Fruit fly (Drosophila melanogaster) whole organism, embryonic: Measurements from ENCODE around the gene CG44837.

Experiments
- BEAF-32 ChIP-seq: fragments of 200-800 bp; sonication (Bioruptor generic); optimal IDR thresholded peaks from 3 replicates; lab custom pipeline; 2017; ENCODE audit warnings: missing biosample characterization, missing genetic modification characterization, mild to moderate bottlenecking, moderate library complexity, missing genetic modification reagents
- Bgb ChIP-seq: fragments of 200-800 bp; sonication (Bioruptor generic); IDR thresholded peaks from 2 replicates; pipeline ENCODE4 v1.3.6; 2022; ENCODE audit warnings: missing biosample characterization, missing genetic modification characterization; ENCODE audit not compliant: partially characterized antibody
- CG10321 ChIP-seq: fragments of 200-800 bp; sonication (Bioruptor generic); IDR thresholded peaks from 2 replicates; pipeline ENCODE4 v1.3.6; 2022; ENCODE audit warnings: missing biosample characterization, missing genetic modification characterization
- CG10959 ChIP-seq: fragments of 200-800 bp; sonication (Bioruptor generic); IDR thresholded peaks from 2 replicates; pipeline ENCODE4 v1.3.6; 2022; ENCODE audit warnings: missing biosample characterization, missing genetic modification characterization
- CG11504 ChIP-seq: fragments of 200-800 bp; sonication (Bioruptor generic); optimal IDR thresholded peaks from 3 replicates; lab custom pipeline; 2019; ENCODE audit warnings: missing biosample characterization, mild to moderate bottlenecking, missing genetic modification characterization, moderate library complexity
- CG12071 ChIP-seq: fragments of 200-800 bp; sonication (Bioruptor generic); optimal IDR thresholded peaks from 3 replicates; lab custom pipeline; 2018; ENCODE audit warnings: missing biosample characterization, mild to moderate bottlenecking, missing genetic modification characterization
- CG13287 ChIP-seq: fragments of 200-800 bp; sonication (Bioruptor generic); IDR thresholded peaks from 2 replicates; pipeline ENCODE4 v1.3.6; 2022; ENCODE audit warnings: missing biosample characterization, missing genetic modification characterization; ENCODE audit not compliant: partially characterized antibody
- CG17186 ChIP-seq: fragments of 200-800 bp; sonication (Bioruptor generic); optimal IDR thresholded peaks from 3 replicates; lab custom pipeline; 2017; ENCODE audit warnings: missing biosample characterization, missing genetic modification reagents, missing genetic modification characterization
- CG2116 ChIP-seq: fragments of 200-800 bp; sonication (Bioruptor generic); optimal IDR thresholded peaks from 3 replicates; lab custom pipeline; 2018; ENCODE audit warnings: missing biosample characterization, mild to moderate bottlenecking, missing genetic modification characterization
- CG2129 ChIP-seq: fragments of 200-800 bp; sonication (Bioruptor generic); IDR thresholded peaks from 2 replicates; pipeline ENCODE4 v1.3.6; 2022; ENCODE audit warnings: missing biosample characterization, missing genetic modification characterization; ENCODE audit not compliant: partially characterized antibody
- CG3995 ChIP-seq: fragments of 200-800 bp; sonication (Bioruptor generic); optimal IDR thresholded peaks from 3 replicates; lab custom pipeline; 2016; ENCODE audit warnings: missing biosample characterization, missing genetic modification characterization
- CG43689 ChIP-seq: fragments of 200-800 bp; sonication (Bioruptor generic); IDR thresholded peaks from 2 replicates; pipeline ENCODE4 v1.3.6; 2022; ENCODE audit warnings: missing biosample characterization, missing genetic modification characterization
- CG4617 ChIP-seq: fragments of 200-800 bp; sonication (Bioruptor generic); optimal IDR thresholded peaks from 3 replicates; lab custom pipeline; 2016; ENCODE audit warnings: missing biosample characterization, missing genetic modification characterization, borderline replicate concordance
- CG6791 ChIP-seq: fragments of 200-800 bp; sonication (Bioruptor generic); IDR thresholded peaks from 3 replicates; pipeline ENCODE4 v1.3.6; 2022; ENCODE audit warnings: missing biosample characterization, missing genetic modification characterization; ENCODE audit not compliant: partially characterized antibody
- CG7928 ChIP-seq: fragments of 200-800 bp; sonication (Bioruptor generic); optimal IDR thresholded peaks from 2 replicates; lab custom pipeline; 2017; ENCODE audit warnings: missing biosample characterization, mild to moderate bottlenecking, missing genetic modification characterization
- CG9797 ChIP-seq: fragments of 200-800 bp; sonication (Bioruptor generic); optimal IDR thresholded peaks from 3 replicates; lab custom pipeline; 2018; ENCODE audit warnings: missing biosample characterization, mild to moderate bottlenecking, missing genetic modification characterization
- Doc2 ChIP-seq: fragments of 200-800 bp; sonication (Bioruptor generic); IDR thresholded peaks from 2 replicates; pipeline ENCODE4 v1.3.6; 2022; ENCODE audit warnings: missing biosample characterization, missing genetic modification characterization
- E2f2 ChIP-seq: fragments of 200-800 bp; sonication (Bioruptor generic); IDR thresholded peaks from 2 replicates; pipeline ENCODE4 v1.3.6; 2022; ENCODE audit warnings: missing biosample characterization, missing genetic modification characterization
- Elba2 ChIP-seq: fragments of 200-800 bp; sonication (Bioruptor generic); optimal IDR thresholded peaks from 3 replicates; lab custom pipeline; 2016; ENCODE audit warnings: missing biosample characterization, missing genetic modification characterization
- Ets97D ChIP-seq: fragments of 200-800 bp; sonication (Bioruptor generic); optimal IDR thresholded peaks from 3 replicates; lab custom pipeline; 2016; ENCODE audit warnings: missing biosample characterization, missing genetic modification characterization
- MESR4 ChIP-seq: fragments of 200-800 bp; sonication (Bioruptor generic); optimal IDR thresholded peaks from 2 replicates; lab custom pipeline; 2018; ENCODE audit warnings: missing biosample characterization, mild to moderate bottlenecking, missing genetic modification characterization, moderate library complexity
- Myb ChIP-seq: fragments of 200-800 bp; sonication (Bioruptor generic); optimal IDR thresholded peaks from 2 replicates; lab custom pipeline; 2016; ENCODE audit warnings: missing biosample characterization, missing genetic modification characterization
- Opbp ChIP-seq: fragments of 200-800 bp; sonication (Bioruptor generic); IDR thresholded peaks from 3 replicates; pipeline ENCODE4 v1.3.6; 2022; ENCODE audit warnings: missing biosample characterization, missing genetic modification characterization; ENCODE audit not compliant: partially characterized antibody
- Rx ChIP-seq: fragments of 200-800 bp; sonication (Bioruptor generic); IDR thresholded peaks from 2 replicates; pipeline ENCODE4 v1.3.6; 2022; ENCODE audit warnings: missing biosample characterization, missing genetic modification characterization
- Scr ChIP-seq: fragments of 200-800 bp; sonication (Bioruptor generic); IDR thresholded peaks from 2 replicates; pipeline ENCODE4 v1.3.6; 2022; ENCODE audit warnings: missing biosample characterization, missing genetic modification characterization; ENCODE audit not compliant: partially characterized antibody
- Sin3A ChIP-seq: fragments of >200 bp; optimal IDR thresholded peaks from 2 replicates; lab custom pipeline; 2018
- Sry-δ ChIP-seq: fragments of 200-800 bp; sonication (Bioruptor generic); optimal IDR thresholded peaks from 2 replicates; lab custom pipeline; 2016; ENCODE audit warnings: missing biosample characterization, missing genetic modification characterization
- TFAM ChIP-seq: fragments of 200-800 bp; sonication (Bioruptor generic); optimal IDR thresholded peaks from 2 replicates; lab custom pipeline; 2017; ENCODE audit warnings: missing biosample characterization, missing genetic modification characterization, inconsistent platforms
- Xbp1 ChIP-seq: fragments of 200-800 bp; sonication (Bioruptor generic); optimal IDR thresholded peaks from 3 replicates; lab custom pipeline; 2016; ENCODE audit warnings: missing biosample characterization, mild to moderate bottlenecking, missing genetic modification characterization
- ac ChIP-seq: fragments of 200-800 bp; sonication (Bioruptor generic); optimal IDR thresholded peaks from 3 replicates; lab custom pipeline; 2017; ENCODE audit warnings: missing biosample characterization, mild to moderate bottlenecking, missing genetic modification characterization
- ato ChIP-seq: fragments of 200-800 bp; sonication (Bioruptor generic); IDR thresholded peaks from 2 replicates; pipeline ENCODE4 v1.3.6; 2022; ENCODE audit warnings: missing biosample characterization, missing genetic modification characterization; ENCODE audit not compliant: partially characterized antibody
- bcd ChIP-seq: fragments of 200-800 bp; sonication (Bioruptor generic); optimal IDR thresholded peaks from 2 replicates; lab custom pipeline; 2017; ENCODE audit warnings: missing biosample characterization, mild to moderate bottlenecking, missing genetic modification characterization
- eve ChIP-seq, 2 experiments: fragments of >200 bp; optimal IDR thresholded peaks; 2 replicates each; lab custom pipeline; 2017; ENCODE audit warnings: missing biosample characterization in 2 of 2, missing genetic modification characterization in 2 of 2
- inv ChIP-seq: fragments of 200-800 bp; sonication (Bioruptor generic); IDR thresholded peaks from 2 replicates; pipeline ENCODE4 v1.3.6; 2022; ENCODE audit warnings: missing biosample characterization, missing genetic modification characterization; ENCODE audit not compliant: partially characterized antibody
- kay ChIP-seq: fragments of 200-800 bp; sonication (Bioruptor generic); optimal IDR thresholded peaks from 2 replicates; lab custom pipeline; 2016; ENCODE audit warnings: missing biosample characterization, missing genetic modification characterization
- mld ChIP-seq: fragments of 200-800 bp; sonication (Bioruptor generic); IDR thresholded peaks from 3 replicates; pipeline ENCODE4 v1.3.6; 2022; ENCODE audit warnings: missing biosample characterization, missing genetic modification characterization; ENCODE audit not compliant: partially characterized antibody
- phol ChIP-seq: fragments of 200-800 bp; sonication (Bioruptor generic); optimal IDR thresholded peaks from 3 replicates; lab custom pipeline; 2018; ENCODE audit warnings: missing biosample characterization, mild to moderate bottlenecking, missing genetic modification characterization, moderate library complexity
- sens-2 ChIP-seq: fragments of 200-800 bp; sonication (Bioruptor generic); IDR thresholded peaks from 2 replicates; pipeline ENCODE4 v1.3.6; 2022; ENCODE audit warnings: missing biosample characterization, missing genetic modification characterization
- seq ChIP-seq: fragments of 200-800 bp; sonication (Bioruptor generic); IDR thresholded peaks from 2 replicates; pipeline ENCODE4 v1.3.6; 2022; ENCODE audit warnings: missing biosample characterization, missing genetic modification characterization
- sim ChIP-seq: fragments of 200-800 bp; sonication (Bioruptor generic); IDR thresholded peaks from 2 replicates; pipeline ENCODE4 v1.3.6; 2022; ENCODE audit warnings: missing biosample characterization, missing genetic modification characterization
- unc-4 ChIP-seq: fragments of 200-800 bp; sonication (Bioruptor generic); IDR thresholded peaks from 2 replicates; pipeline ENCODE4 v1.3.6; 2022; ENCODE audit warnings: missing biosample characterization, missing genetic modification characterization; ENCODE audit not compliant: partially characterized antibody
- wek ChIP-seq: fragments of 200-800 bp; sonication (Bioruptor generic); optimal IDR thresholded peaks from 3 replicates; lab custom pipeline; 2018; ENCODE audit warnings: missing biosample characterization, mild to moderate bottlenecking, missing genetic modification characterization, moderate library complexity
- zen ChIP-seq: fragments of 200-800 bp; sonication (Bioruptor generic); optimal IDR thresholded peaks from 3 replicates; lab custom pipeline; 2018; ENCODE audit warnings: missing biosample characterization, mild to moderate bottlenecking, missing genetic modification characterization, moderate library complexity

The CG44837 gene

dm6 chr3L:11819639-11820456 is 118.8 kb downstream of the CG44837 start (continued):
- no peak for TF ChIP-seq eve (GFP tag; optimal IDR thresholded peaks at IDR 0.05; lab: Kevin White, UChicago)
- TF ChIP-seq seq (GFP tag; lab: Robert Waterston, UW): no peak
- TF ChIP-seq CG10321 (GFP tag; lab: Robert Waterston, UW): 0 out of 2 replicates have a peak, but pooled peaks have one; percentile 22
- TF ChIP-seq CG17186 (GFP tag; lab: Kevin White, UChicago): no peak

DNA sequence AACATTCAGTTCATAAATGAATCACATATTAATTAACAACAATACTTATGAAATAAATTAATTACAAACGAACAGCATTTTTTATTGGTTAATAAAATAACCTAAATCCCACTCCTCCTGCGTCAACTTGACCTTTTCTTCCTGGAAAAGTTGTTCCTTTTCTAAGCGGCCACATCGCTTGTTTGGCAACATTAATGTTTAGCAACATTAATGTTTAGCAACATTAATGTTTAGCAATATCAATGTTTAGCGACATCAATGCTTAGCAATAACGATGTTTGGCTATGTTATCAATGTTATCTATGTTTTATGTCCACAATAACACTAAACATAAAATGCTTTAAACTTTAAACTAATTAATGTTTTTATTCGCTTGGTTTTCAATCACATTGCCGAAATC is 122.0 kb downstream of the CG44837 start:
- peak; percentile 99 for TF ChIP-seq CG11504
- no peak for TF ChIP-seq CG43689 (GFP tag; lab: Robert Waterston, UW)

- peak; percentile 31 for TF ChIP-seq Xbp1 (GFP tag; lab: Kevin White, UChicago)
- TF ChIP-seq Rx: no peak
- no peak for TF ChIP-seq TFAM (GFP tag; lab: Kevin White, UChicago)
- TF ChIP-seq Bgb (GFP tag; lab: Robert Waterston, UW): peak; percentile 95
- peak; percentile 86 for TF ChIP-seq mld (GFP tag; lab: Robert Waterston, UW)
- TF ChIP-seq ato (GFP tag; lab: Robert Waterston, UW): peak; percentile 91
- peak; percentile 98 for TF ChIP-seq CG13287 (GFP tag; lab: Robert Waterston, UW)
- no peak for TF ChIP-seq CG12071 (GFP tag; lab: Kevin White, UChicago)
- peak; percentile 98 for TF ChIP-seq CG3995 (GFP tag; lab: Kevin White, UChicago)
- peak; percentile 34 for TF ChIP-seq Ets97D (GFP tag; lab: Kevin White, UChicago)
- no peak for TF ChIP-seq wek (GFP tag; lab: Kevin White, UChicago)
- peak; percentile 22 for TF ChIP-seq CG4617 (GFP tag; lab: Kevin White, UChicago)
- peak; percentile 90 for TF ChIP-seq Scr
- TF ChIP-seq Sin3A (lab: Kevin White, UChicago): peak; percentile 8
- peak; percentile 92 for TF ChIP-seq Opbp (GFP tag; lab: Robert Waterston, UW)
- TF ChIP-seq inv: peak; percentile 79
- TF ChIP-seq E2f2 (GFP tag; lab: Robert Waterston, UW): peak; percentile 98
- TF ChIP-seq CG9797: peak; percentile 4
- no peak for TF ChIP-seq CG7928 (GFP tag; lab: Kevin White, UChicago)
- peak; percentile 22 for TF ChIP-seq zen
- TF ChIP-seq Myb (GFP tag; lab: Kevin White, UChicago): peak; percentile 78
- no peak for TF ChIP-seq ac
- peak; percentile 45 for TF ChIP-seq CG17186 (GFP tag; lab: Kevin White, UChicago)
- no peak for TF ChIP-seq sens-2 (GFP tag; lab: Robert Waterston, UW)
- TF ChIP-seq unc-4 (GFP tag; lab: Robert Waterston, UW): peak; percentile 92
- no peak for TF ChIP-seq sim
- no peak for TF ChIP-seq CG10959 (GFP tag; lab: Robert Waterston, UW)
- TF ChIP-seq CG6791: peak; percentile 94
- TF ChIP-seq Sry-δ (GFP tag; lab: Kevin White, UChicago): peak; percentile 91
- TF ChIP-seq Doc2 (GFP tag; lab: Robert Waterston, UW): no peak
- peak; percentile 62 for TF ChIP-seq Elba2
- TF ChIP-seq kay: no peak
- peak; percentile 76 for TF ChIP-seq bcd (GFP tag; lab: Kevin White, UChicago)
- TF ChIP-seq BEAF-32 (GFP tag; lab: Kevin White, UChicago): peak; percentile 88
- TF ChIP-seq phol (tag; lab: Kevin White, UChicago): peak; percentile 1
- TF ChIP-seq MESR4 (GFP tag; lab: Kevin White, UChicago): peak; percentile 10
- peak; percentile 86 for TF ChIP-seq CG2129 (GFP tag; lab: Robert Waterston, UW)
- peak; percentile 94 for TF ChIP-seq CG11504
- peak; percentile 94 for TF ChIP-seq CG2116 (GFP tag; lab: Kevin White, UChicago)
Measured at dm6 chr3L:11815220-11815797, 123.4 kb downstream of the CG44837 start, which contains the start of gene CG14130. Gene CG14130, plus strand, starts transcription at chr3L:11815444.
